Fruit fly (Drosophila melanogaster): ENCODE results near the gene 5-HT2B.

The 5-HT2B gene

dm6 chr3R:8673803-8674234 is 95.8 kb downstream of the 5-HT2B start, which contains the start of gene mRpL19 (continued):
- TF ChIP-seq acj6 (GFP tag; optimal IDR thresholded peaks at IDR 0.05) (no peak), dac (GFP tag; optimal IDR thresholded peaks at IDR 0.05) (no peak), Ets96B (tag; optimal IDR thresholded peaks at IDR 0.05) (peak; percentile 30), pdm3 (GFP tag; optimal IDR thresholded peaks at IDR 0.05) (no peak), Ets21C (GFP tag; optimal IDR thresholded peaks at IDR 0.05) (no peak), CG11762 (GFP tag; optimal IDR thresholded peaks at IDR 0.05; ENCODE audit: insufficient read depth) (no peak), CG32006 (GFP tag; optimal IDR thresholded peaks at IDR 0.05) (no peak), svp (GFP tag) (no peak), eg (GFP tag; IDR thresholded peaks at IDR 0.05) (no peak; the same call in 2 of the 3 replicates), CG8119 (GFP tag; IDR thresholded peaks at IDR 0.05) (no peak), CG10669 (GFP tag; optimal IDR thresholded peaks at IDR 0.05) (no peak), lz (GFP tag; optimal IDR thresholded peaks at IDR 0.05) (no peak), CG4318 (GFP tag; optimal IDR thresholded peaks at IDR 0.05) (no peak), Eip78C (GFP tag) (peak; percentile 85), Lpt (GFP tag; optimal IDR thresholded peaks at IDR 0.05) (no peak), CG1621 (tag; optimal IDR thresholded peaks at IDR 0.05) (no peak), CG15336 (GFP tag; IDR thresholded peaks at IDR 0.05) (peak; percentile 10; the same call in 1 of the 2 replicates), CG6276 (GFP tag; optimal IDR thresholded peaks at IDR 0.05) (no peak), fd59A (GFP tag; optimal IDR thresholded peaks at IDR 0.05) (no peak), CG6792 (GFP tag; optimal IDR thresholded peaks at IDR 0.05) (no peak), CG7368 (GFP tag; optimal IDR thresholded peaks at IDR 0.05) (no peak), CG8319 (GFP tag; optimal IDR thresholded peaks at IDR 0.05) (no peak), Sox14 (GFP tag; optimal IDR thresholded peaks at IDR 0.05) (peak; percentile 9), Hr38 (GFP tag; optimal IDR thresholded peaks at IDR 0.05) (no peak), Gug (GFP tag; IDR thresholded peaks at IDR 0.05) (no peak), CG3032 (tag; optimal IDR thresholded peaks at IDR 0.05) (peak; percentile 46), CG8632 (GFP tag; optimal IDR thresholded peaks at IDR 0.05) (no peak)

dm6 chr3R:8676560-8677000 is 98.6 kb downstream of the 5-HT2B start, which contains the start of the genes Unc50, CG11755 and CG8043:
TSS of gene Unc50 (minus strand) at chr3R:8676613.
TSS of gene CG11755 (plus strand) at chr3R:8676915.
TSS of gene CG8043 (plus strand) at chr3R:8676915.
- TF ChIP-seq OdsH (GFP tag; optimal IDR thresholded peaks at IDR 0.05) (peak; percentile 81), Ets96B (tag; optimal IDR thresholded peaks at IDR 0.05) (peak; percentile 74), Eip93F (GFP tag; optimal IDR thresholded peaks at IDR 0.05) (peak; percentile 56), CG11762 (GFP tag; optimal IDR thresholded peaks at IDR 0.05; ENCODE audit: insufficient read depth) (peak; percentile 63), pdm3 (GFP tag; optimal IDR thresholded peaks at IDR 0.05) (peak; percentile 77), CG4318 (GFP tag; optimal IDR thresholded peaks at IDR 0.05) (no peak), Eip75B (GFP tag; optimal IDR thresholded peaks at IDR 0.05) (peak; percentile 74), net (GFP tag; optimal IDR thresholded peaks at IDR 0.05) (no peak), topi (GFP tag; optimal IDR thresholded peaks at IDR 0.05) (peak; percentile 82), CG16779 (tag; optimal IDR thresholded peaks at IDR 0.05) (no peak), CG10631 (GFP tag; optimal IDR thresholded peaks at IDR 0.05) (peak; percentile 77), Ets21C (GFP tag; optimal IDR thresholded peaks at IDR 0.05) (peak; percentile 76), Blimp-1 (GFP tag; optimal IDR thresholded peaks at IDR 0.05) (peak; percentile 27), CG8119 (GFP tag; IDR thresholded peaks at IDR 0.05) (peak; percentile 51; the same call in 1 of the 3 replicates), cyc (GFP tag; optimal IDR thresholded peaks at IDR 0.05) (peak; percentile 81), salr (GFP tag; optimal IDR thresholded peaks at IDR 0.05) (peak in 1 of 2 experiments; percentile 24), vri (GFP tag; optimal IDR thresholded peaks at IDR 0.05) (no peak), CG9139 (GFP tag; optimal IDR thresholded peaks at IDR 0.05) (peak; percentile 25), CG10669 (GFP tag; optimal IDR thresholded peaks at IDR 0.05) (peak; percentile 51), CG32006 (GFP tag; optimal IDR thresholded peaks at IDR 0.05) (peak; percentile 68), CG34406 (GFP tag; optimal IDR thresholded peaks at IDR 0.05) (peak; percentile 56), spab (GFP tag; optimal IDR thresholded peaks at IDR 0.05) (no peak), Sox14 (GFP tag; optimal IDR thresholded peaks at IDR 0.05) (peak; percentile 83), fd59A (GFP tag; optimal IDR thresholded peaks at IDR 0.05) (peak; percentile 33), eg (GFP tag; IDR thresholded peaks at IDR 0.05) (peak; percentile 52; the same call in 2 of the 3 replicates), CG7368 (GFP tag; optimal IDR thresholded peaks at IDR 0.05) (peak; percentile 34), esn (GFP tag; optimal IDR thresholded peaks at IDR 0.05) (peak; percentile 86), CG6276 (GFP tag; optimal IDR thresholded peaks at IDR 0.05) (no peak), Sox102F (GFP tag; optimal IDR thresholded peaks at IDR 0.05) (peak; percentile 80), svp (GFP tag) (peak; percentile 94), fkh (GFP tag; optimal IDR thresholded peaks at IDR 0.05) (no peak), CG8632 (GFP tag; optimal IDR thresholded peaks at IDR 0.05) (peak; percentile 44), CG15336 (GFP tag; IDR thresholded peaks at IDR 0.05) (no peak; the same call in 1 of the 2 replicates), Hr39 (GFP tag; optimal IDR thresholded peaks at IDR 0.05) (peak; percentile 79), CG11902 (GFP tag; optimal IDR thresholded peaks at IDR 0.05) (peak; percentile 54), CG6808 (GFP tag; optimal IDR thresholded peaks at IDR 0.05) (no peak), CG31627 (GFP tag; optimal IDR thresholded peaks at IDR 0.05) (peak; percentile 80)

All from whole organism, prepupa.